Worm (Caenorhabditis elegans): ENCODE results near the gene unc-5.

The unc-5 gene

ce11 chrIV:5535780-5536179, 7.6 kb upstream of the unc-5 start:
- TF ChIP-seq unc-30 (tag; optimal IDR thresholded peaks at IDR 0.05) (no peak), hlh-17 (GFP tag; optimal IDR thresholded peaks at IDR 0.05; ENCODE audit: borderline replicate concordance) (no peak), ztf-11 (tag; optimal IDR thresholded peaks at IDR 0.05) (peak in 1 of 2 experiments; percentile 7), lin-14 (GFP tag; optimal IDR thresholded peaks at IDR 0.05) (peak; percentile 44), nhr-71 (tag; optimal IDR thresholded peaks at IDR 0.05) (no peak), efl-1 (optimal IDR thresholded peaks at IDR 0.05) (no peak), efl-1 (GFP tag; optimal IDR thresholded peaks at IDR 0.05 in 1 of 2) (peak in 1 of 2 experiments; percentile 21), hpl-2 (GFP tag; optimal IDR thresholded peaks at IDR 0.05) (no peak), unc-86 (tag; optimal IDR thresholded peaks at IDR 0.05) (peak; percentile 10)

- TF ChIP-seq hlh-4 (tag; optimal IDR thresholded peaks at IDR 0.05) (no peak), efl-1 (optimal IDR thresholded peaks at IDR 0.05) (no peak), efl-1 (GFP tag; optimal IDR thresholded peaks at IDR 0.05 in 1 of 2) (peak in 1 of 2 experiments; percentile 76), ets-5 (GFP tag; IDR thresholded peaks at IDR 0.05) (no peak), unc-30 (tag; optimal IDR thresholded peaks at IDR 0.05) (no peak), hpl-2 (GFP tag; optimal IDR thresholded peaks at IDR 0.05) (no peak), sup-37 (GFP tag; optimal IDR thresholded peaks at IDR 0.05) (no peak)
Observed at ce11 chrIV:5534596-5534995, 6.5 kb upstream of the unc-5 start.

- TF ChIP-seq tbx-2 (tag; optimal IDR thresholded peaks at IDR 0.05) (no peak), efl-1 (optimal IDR thresholded peaks at IDR 0.05) (no peak), efl-1 (GFP tag; optimal IDR thresholded peaks at IDR 0.05 in 1 of 2) (peak in 1 of 2 experiments; percentile 20)
Observed at ce11 chrIV:5533556-5533955, 5.4 kb upstream of the unc-5 start.

ce11 chrIV:5530980-5531379, 2.8 kb upstream of the unc-5 start:
- TF ChIP-seq efl-1 (optimal IDR thresholded peaks at IDR 0.05) (no peak), efl-1 (GFP tag; optimal IDR thresholded peaks at IDR 0.05 in 1 of 2) (peak in 1 of 2 experiments; percentile 91), C04F5.9 (tag; optimal IDR thresholded peaks at IDR 0.05) (no peak), vab-15 (tag; optimal IDR thresholded peaks at IDR 0.05) (no peak)

- no peak for TF ChIP-seq unc-98 (GFP tag; IDR thresholded peaks at IDR 0.05)
- TF ChIP-seq egl-13 (tag; optimal IDR thresholded peaks at IDR 0.05), result no peak
Observed at ce11 chrIV:5526711-5527383, 1.3 kb downstream of the unc-5 start.

- TF ChIP-seq ceh-8 (GFP tag; optimal IDR thresholded peaks at IDR 0.05), result no peak
- TF ChIP-seq unc-98 (GFP tag; IDR thresholded peaks at IDR 0.05), result no peak
- no peak for TF ChIP-seq ztf-4 (tag; optimal IDR thresholded peaks at IDR 0.05)
- TF ChIP-seq ama-1 (optimal IDR thresholded peaks at IDR 0.05), result no peak
- no peak for TF ChIP-seq pag-3 (tag; optimal IDR thresholded peaks at IDR 0.05; ENCODE audit: borderline replicate concordance, insufficient read depth)
- no peak for TF ChIP-seq alr-1 (tag; optimal IDR thresholded peaks at IDR 0.05; ENCODE audit: borderline replicate concordance)
- TF ChIP-seq tbx-2 (tag; optimal IDR thresholded peaks at IDR 0.05), result no peak
- TF ChIP-seq hlh-4 (tag; optimal IDR thresholded peaks at IDR 0.05), result no peak
- no peak for TF ChIP-seq nhr-77 (tag; optimal IDR thresholded peaks at IDR 0.05)
Observed at ce11 chrIV:5519044-5519443, 9.1 kb downstream of the unc-5 start.

ce11 chrIV:5514789-5515188, 13.3 kb downstream of the unc-5 start:
- no peak for TF ChIP-seq mef-2 (tag; optimal IDR thresholded peaks at IDR 0.05)
- no peak for TF ChIP-seq hlh-17 (GFP tag; optimal IDR thresholded peaks at IDR 0.05; ENCODE audit: borderline replicate concordance)
- TF ChIP-seq Y116A8C.19 (tag; optimal IDR thresholded peaks at IDR 0.05; ENCODE audit: borderline replicate concordance), result no peak
- no peak for TF ChIP-seq ceh-8 (GFP tag; optimal IDR thresholded peaks at IDR 0.05)
- TF ChIP-seq swsn-7 (tag; optimal IDR thresholded peaks at IDR 0.05), result no peak
- TF ChIP-seq rnt-1 (tag; optimal IDR thresholded peaks at IDR 0.05), result no peak
- TF ChIP-seq pax-3 (tag; optimal IDR thresholded peaks at IDR 0.05), result no peak
- TF ChIP-seq unc-30 (tag; optimal IDR thresholded peaks at IDR 0.05), result no peak
- TF ChIP-seq sup-37 (GFP tag; optimal IDR thresholded peaks at IDR 0.05), result no peak
- no peak for TF ChIP-seq ceh-88 (GFP tag; IDR thresholded peaks at IDR 0.05)
- TF ChIP-seq ceh-63 (GFP tag; optimal IDR thresholded peaks at IDR 0.05), result no peak
- no peak for TF ChIP-seq lin-39 (tag; optimal IDR thresholded peaks at IDR 0.05)

All from whole organism, L1 larva.